Worm (Caenorhabditis elegans) whole organism, late embryonic: Measurements from ENCODE around the gene F54E2.1.

Experiments
- C08G9.2 ChIP-seq: sonication (generic microtip); optimal IDR thresholded peaks from 2 replicates; lab custom pipeline; 2016; ENCODE audit warnings: mild to moderate bottlenecking, missing genetic modification characterization, moderate library complexity, missing compliant biosample characterization
- F13H6.1 ChIP-seq: sonication (generic microtip); optimal IDR thresholded peaks from 2 replicates; lab custom pipeline; 2016; ENCODE audit warnings: missing genetic modification characterization, missing compliant biosample characterization
- K09A11.1 ChIP-seq: sonication (generic microtip); optimal IDR thresholded peaks from 2 replicates; lab custom pipeline; 2017; ENCODE audit warnings: antibody characterized with exemption, mild to moderate bottlenecking, missing genetic modification characterization, missing compliant biosample characterization; ENCODE audit not compliant: insufficient read depth
- T23F11.4 ChIP-seq: fragments of 200-800 bp; sonication (Bioruptor generic); optimal IDR thresholded peaks from 2 replicates; lab custom pipeline; 2018; ENCODE audit warnings: mild to moderate bottlenecking, missing genetic modification characterization, missing compliant biosample characterization
- ahr-1 ChIP-seq: sonication (generic microtip); optimal IDR thresholded peaks from 2 replicates; lab custom pipeline; 2016; ENCODE audit warnings: missing genetic modification characterization, missing compliant biosample characterization
- ama-1 ChIP-seq: fragments of 150-350 bp; optimal IDR thresholded peaks from 2 replicates; lab custom pipeline; 2014
- ceh-14 ChIP-seq: sonication (generic microtip); optimal IDR thresholded peaks from 2 replicates; lab custom pipeline; 2016; ENCODE audit warnings: missing genotype, missing genetic modification characterization, missing compliant biosample characterization
- ceh-18 ChIP-seq: sonication (generic microtip); optimal IDR thresholded peaks from 2 replicates; lab custom pipeline; 2016; ENCODE audit warnings: missing genetic modification characterization, missing compliant biosample characterization
- ceh-19 ChIP-seq: fragments of 200-800 bp; sonication (Bioruptor generic); optimal IDR thresholded peaks from 2 replicates; lab custom pipeline; 2018; ENCODE audit warnings: mild to moderate bottlenecking, missing genetic modification characterization, missing compliant biosample characterization
- ceh-22 ChIP-seq: sonication (generic microtip); optimal IDR thresholded peaks from 2 replicates; lab custom pipeline; 2017; ENCODE audit warnings: missing biosample characterization, missing genetic modification characterization
- ceh-24 ChIP-seq: sonication (generic microtip); optimal IDR thresholded peaks from 2 replicates; lab custom pipeline; 2016; ENCODE audit warnings: mild to moderate bottlenecking, missing genetic modification characterization, missing compliant biosample characterization
- ceh-30 ChIP-seq: fragments of 150-350 bp; optimal IDR thresholded peaks from 2 replicates; lab custom pipeline; 2014; ENCODE audit warnings: missing biosample characterization, missing genetic modification characterization
- ceh-31 ChIP-seq: sonication (generic microtip); optimal IDR thresholded peaks from 2 replicates; lab custom pipeline; 2016; ENCODE audit warnings: missing genetic modification characterization, missing compliant biosample characterization
- ceh-45 ChIP-seq: fragments of 200-800 bp; sonication (Bioruptor generic); IDR thresholded peaks from 2 replicates; pipeline ENCODE4 v1.3.6; 2022; ENCODE audit warnings: missing genetic modification reagents, missing genetic modification characterization, missing compliant biosample characterization
- ceh-48 ChIP-seq: sonication (generic microtip); optimal IDR thresholded peaks from 2 replicates; lab custom pipeline; 2016; ENCODE audit warnings: missing genetic modification characterization, inconsistent platforms, missing compliant biosample characterization
- ceh-6 ChIP-seq: fragments of 200-800 bp; sonication (Bioruptor generic); optimal IDR thresholded peaks from 2 replicates; lab custom pipeline; 2018; ENCODE audit warnings: mild to moderate bottlenecking, missing genetic modification characterization, missing compliant biosample characterization
- che-1 ChIP-seq: sonication (generic microtip); optimal IDR thresholded peaks from 2 replicates; lab custom pipeline; 2016; ENCODE audit warnings: mild to moderate bottlenecking, missing genetic modification characterization, missing compliant biosample characterization
- dve-1 ChIP-seq: sonication (generic microtip); optimal IDR thresholded peaks from 2 replicates; lab custom pipeline; 2017; ENCODE audit warnings: antibody characterized with exemption, mild to moderate bottlenecking, missing genetic modification characterization, missing compliant biosample characterization
- elt-2 ChIP-seq: sonication (generic microtip); optimal IDR thresholded peaks from 2 replicates; lab custom pipeline; 2016; ENCODE audit warnings: missing genetic modification reagents, missing genetic modification characterization, missing compliant biosample characterization
- elt-4 ChIP-seq: sonication (generic microtip); optimal IDR thresholded peaks from 2 replicates; lab custom pipeline; 2016; ENCODE audit warnings: missing genetic modification characterization, missing compliant biosample characterization
- ets-4 ChIP-seq: sonication (generic microtip); optimal IDR thresholded peaks from 2 replicates; lab custom pipeline; 2016; ENCODE audit warnings: missing genetic modification characterization, missing compliant biosample characterization
- fkh-6 ChIP-seq: sonication (generic microtip); optimal IDR thresholded peaks from 2 replicates; lab custom pipeline; 2016; ENCODE audit warnings: missing genetic modification characterization, missing compliant biosample characterization
- gmeb-2 ChIP-seq: sonication (generic microtip); optimal IDR thresholded peaks from 2 replicates; lab custom pipeline; 2016; ENCODE audit warnings: missing genetic modification characterization, inconsistent platforms, missing compliant biosample characterization
- hlh-13 ChIP-seq: fragments of 200-800 bp; sonication (Bioruptor generic); optimal IDR thresholded peaks from 2 replicates; lab custom pipeline; 2018; ENCODE audit warnings: mild to moderate bottlenecking, missing genetic modification characterization, missing compliant biosample characterization
- hlh-15 ChIP-seq: sonication (generic microtip); optimal IDR thresholded peaks from 2 replicates; lab custom pipeline; 2016; ENCODE audit warnings: missing genetic modification characterization, missing compliant biosample characterization
- hlh-6 ChIP-seq: sonication (generic microtip); optimal IDR thresholded peaks from 2 replicates; lab custom pipeline; 2016; ENCODE audit warnings: missing genotype, missing genetic modification characterization, missing compliant biosample characterization
- lin-11 ChIP-seq: fragments of 200-800 bp; sonication (Bioruptor generic); optimal IDR thresholded peaks from 2 replicates; lab custom pipeline; 2018; ENCODE audit warnings: mild to moderate bottlenecking, missing genetic modification characterization, missing compliant biosample characterization
- madf-2 ChIP-seq: sonication (generic microtip); optimal IDR thresholded peaks from 2 replicates; lab custom pipeline; 2017; ENCODE audit warnings: missing genetic modification characterization, missing compliant biosample characterization
- mec-3 ChIP-seq: sonication (generic microtip); optimal IDR thresholded peaks from 2 replicates; lab custom pipeline; 2016; ENCODE audit warnings: borderline replicate concordance, missing genetic modification characterization, missing compliant biosample characterization
- nhr-11 ChIP-seq: fragments of 150-350 bp; optimal IDR thresholded peaks from 2 replicates; lab custom pipeline; 2014; ENCODE audit warnings: missing biosample characterization, missing genetic modification characterization
- nhr-232 ChIP-seq: sonication (generic microtip); optimal IDR thresholded peaks from 2 replicates; lab custom pipeline; 2016; ENCODE audit warnings: missing genetic modification characterization, missing compliant biosample characterization
- pax-1 ChIP-seq: fragments of 150-350 bp; optimal IDR thresholded peaks from 2 replicates; lab custom pipeline; 2014; ENCODE audit warnings: missing biosample characterization, missing genetic modification characterization
- pha-2 ChIP-seq: sonication (generic microtip); optimal IDR thresholded peaks from 2 replicates; lab custom pipeline; 2017; ENCODE audit warnings: mild to moderate bottlenecking, missing genetic modification characterization, missing compliant biosample characterization
- pqm-1 ChIP-seq: sonication (generic microtip); optimal IDR thresholded peaks from 2 replicates; lab custom pipeline; 2016; ENCODE audit warnings: missing genetic modification characterization, missing compliant biosample characterization
- sox-4 ChIP-seq: sonication (generic microtip); optimal IDR thresholded peaks from 2 replicates; lab custom pipeline; 2017; ENCODE audit warnings: mild to moderate bottlenecking, missing genetic modification characterization, inconsistent platforms, missing compliant biosample characterization
- tbx-2 ChIP-seq: sonication (generic microtip); optimal IDR thresholded peaks from 2 replicates; lab custom pipeline; 2016; ENCODE audit warnings: missing genetic modification characterization, missing compliant biosample characterization
- tbx-7 ChIP-seq: sonication (generic microtip); optimal IDR thresholded peaks from 2 replicates; lab custom pipeline; 2016; ENCODE audit warnings: missing genotype, missing genetic modification characterization, missing compliant biosample characterization
- unc-42 ChIP-seq: sonication (generic microtip); optimal IDR thresholded peaks from 2 replicates; lab custom pipeline; 2016; ENCODE audit warnings: missing genotype, missing genetic modification characterization, missing compliant biosample characterization
- unc-55 ChIP-seq: sonication (generic microtip); optimal IDR thresholded peaks from 2 replicates; lab custom pipeline; 2017; ENCODE audit warnings: missing biosample characterization, missing genetic modification reagents, missing genetic modification characterization
- unc-86 ChIP-seq: sonication (generic microtip); optimal IDR thresholded peaks from 2 replicates; lab custom pipeline; 2016; ENCODE audit warnings: missing genetic modification characterization, missing compliant biosample characterization
- zip-5 ChIP-seq: sonication (generic microtip); optimal IDR thresholded peaks from 2 replicates; lab custom pipeline; 2016; ENCODE audit warnings: missing genetic modification characterization, missing compliant biosample characterization
- ztf-16 ChIP-seq: sonication (generic microtip); optimal IDR thresholded peaks from 2 replicates; lab custom pipeline; 2017; ENCODE audit warnings: missing genetic modification characterization, missing compliant biosample characterization

F54E2.1 gene

ce11 chrV:2830817-2831216 is 20.6 kb downstream of the F54E2.1 start, which contains the start of gene srw-2:
TSS of gene srw-2 (plus strand) at chrV:2830878.
- no peak for TF ChIP-seq T23F11.4 (GFP tag; lab: Kevin White, UChicago)
- TF ChIP-seq ama-1 (lab: Kevin White, UChicago) = no peak
- TF ChIP-seq fkh-6 (tag; lab: Kevin White, UChicago) = no peak
- TF ChIP-seq ceh-24 (tag; lab: Kevin White, UChicago) = no peak
- TF ChIP-seq dve-1 (tag; lab: Kevin White, UChicago) = no peak
- no peak for TF ChIP-seq hlh-6
- TF ChIP-seq C08G9.2 (tag; lab: Kevin White, UChicago) = no peak
- no peak for TF ChIP-seq gmeb-2 (tag; lab: Kevin White, UChicago)
- TF ChIP-seq nhr-11 = no peak
- no peak for TF ChIP-seq sox-4 (tag; lab: Kevin White, UChicago)
- no peak for TF ChIP-seq pha-2 (tag; lab: Kevin White, UChicago)
- TF ChIP-seq hlh-15 (tag; lab: Kevin White, UChicago) = no peak
- TF ChIP-seq ahr-1 = no peak
- no peak for TF ChIP-seq tbx-2 (tag; lab: Kevin White, UChicago)

ce11 chrV:2832666-2833065 is 22.5 kb downstream of the F54E2.1 start, which contains the start of gene srj-50:
TSS of gene srj-50 (plus strand) at chrV:2832966.
- no peak for TF ChIP-seq ceh-14 (tag; lab: Kevin White, UChicago)
- no peak for TF ChIP-seq lin-11 (tag; lab: Kevin White, UChicago)
- TF ChIP-seq ceh-18 = no peak
- TF ChIP-seq ceh-48 (tag; lab: Kevin White, UChicago) = no peak
- no peak for TF ChIP-seq F13H6.1 (tag; lab: Kevin White, UChicago)
- no peak for TF ChIP-seq ceh-45 (GFP tag; lab: Robert Waterston, UW)
- no peak for TF ChIP-seq hlh-13 (GFP tag; lab: Kevin White, UChicago)
- no peak for TF ChIP-seq ceh-31 (tag; lab: Kevin White, UChicago)
- TF ChIP-seq pqm-1 (tag; lab: Kevin White, UChicago) = no peak
- TF ChIP-seq nhr-232 (tag; lab: Kevin White, UChicago) = no peak
- TF ChIP-seq pha-2 (tag; lab: Kevin White, UChicago) = no peak
- no peak for TF ChIP-seq ahr-1
- no peak for TF ChIP-seq tbx-7 (tag; lab: Kevin White, UChicago)
- TF ChIP-seq pax-1 (tag; lab: Kevin White, UChicago) = no peak
- TF ChIP-seq ceh-30 (tag; lab: Kevin White, UChicago) = no peak
- no peak for TF ChIP-seq mec-3 (tag; lab: Kevin White, UChicago)
- TF ChIP-seq hlh-15 (tag; lab: Kevin White, UChicago) = no peak

- TF ChIP-seq ceh-19 (GFP tag; lab: Kevin White, UChicago) = no peak
- no peak for TF ChIP-seq C08G9.2 (tag; lab: Kevin White, UChicago)
- TF ChIP-seq unc-55 (GFP tag; lab: Kevin White, UChicago) = no peak
- TF ChIP-seq fkh-6 (tag; lab: Kevin White, UChicago) = no peak
- no peak for TF ChIP-seq sox-4 (tag; lab: Kevin White, UChicago)
- TF ChIP-seq hlh-6 = no peak
- no peak for TF ChIP-seq ceh-14 (tag; lab: Kevin White, UChicago)
- TF ChIP-seq unc-86 = no peak
- no peak for TF ChIP-seq che-1
- TF ChIP-seq dve-1 (tag; lab: Kevin White, UChicago) = no peak
- no peak for TF ChIP-seq hlh-13 (GFP tag; lab: Kevin White, UChicago)
- no peak for TF ChIP-seq ztf-16 (tag; lab: Kevin White, UChicago)
- no peak for TF ChIP-seq ceh-31 (tag; lab: Kevin White, UChicago)
- TF ChIP-seq zip-5 (tag; lab: Kevin White, UChicago) = no peak
Measured at ce11 chrV:2836501-2836900, 26.3 kb downstream of the F54E2.1 start, which contains the start of gene srj-45. TSS of gene srj-45 (minus strand) at chrV:2836601.

ce11 chrV:2845771-2846170 is 35.6 kb downstream of the F54E2.1 start, which contains the start of gene srj-44:
TSS of gene srj-44 (minus strand) at chrV:2845871.
- no peak for TF ChIP-seq unc-42 (tag; lab: Kevin White, UChicago)
- no peak for TF ChIP-seq ztf-16 (tag; lab: Kevin White, UChicago)
- TF ChIP-seq ceh-48 (tag; lab: Kevin White, UChicago) = no peak
- TF ChIP-seq ceh-6 (GFP tag; lab: Kevin White, UChicago) = no peak
- TF ChIP-seq madf-2 (tag; lab: Kevin White, UChicago) = no peak
- TF ChIP-seq tbx-2 (tag; lab: Kevin White, UChicago) = no peak
- no peak for TF ChIP-seq hlh-13 (GFP tag; lab: Kevin White, UChicago)
- TF ChIP-seq elt-4 (tag; lab: Kevin White, UChicago) = no peak
- no peak for TF ChIP-seq ceh-22 (tag; lab: Kevin White, UChicago)
- no peak for TF ChIP-seq K09A11.1
- TF ChIP-seq ceh-18 = no peak
- TF ChIP-seq ceh-45 (GFP tag; lab: Robert Waterston, UW) = no peak
- no peak for TF ChIP-seq elt-2 (tag; lab: Kevin White, UChicago)
- TF ChIP-seq tbx-7 (tag; lab: Kevin White, UChicago) = no peak
- TF ChIP-seq nhr-11 = no peak
- no peak for TF ChIP-seq ets-4
- no peak for TF ChIP-seq ceh-24 (tag; lab: Kevin White, UChicago)
- TF ChIP-seq pqm-1 (tag; lab: Kevin White, UChicago) = no peak
